Fruit fly (Drosophila melanogaster) whole organism, embryonic: ENCODE measurements around the gene w-cup.

Source experiments
- Adf1 ChIP-seq: fragments of 200-800 bp; sonication (Bioruptor generic); IDR thresholded peaks from 2 replicates; pipeline ENCODE4 v1.3.6; 2022; ENCODE audit warnings: missing biosample characterization, missing genetic modification characterization
- B-H2 ChIP-seq: fragments of 200-800 bp; sonication (Bioruptor generic); optimal IDR thresholded peaks from 2 replicates; lab custom pipeline; 2018; ENCODE audit warnings: missing biosample characterization, mild to moderate bottlenecking, missing genetic modification characterization
- CG10209 ChIP-seq: fragments of 200-800 bp; sonication (Bioruptor generic); optimal IDR thresholded peaks from 3 replicates; lab custom pipeline; 2017; ENCODE audit warnings: missing biosample characterization, mild to moderate bottlenecking, missing genetic modification characterization, missing genetic modification reagents
- CG10267 ChIP-seq: fragments of 200-800 bp; sonication (Bioruptor generic); optimal IDR thresholded peaks from 2 replicates; lab custom pipeline; 2018; ENCODE audit warnings: missing biosample characterization, mild to moderate bottlenecking, missing genetic modification characterization, moderate library complexity
- CG10462 ChIP-seq: fragments of 200-800 bp; sonication (Bioruptor generic); optimal IDR thresholded peaks from 2 replicates; lab custom pipeline; 2016; ENCODE audit warnings: missing biosample characterization, missing genetic modification characterization
- CG11247 ChIP-seq: fragments of 200-800 bp; sonication (Bioruptor generic); IDR thresholded peaks from 2 replicates; pipeline ENCODE4 v1.3.6; 2022; ENCODE audit warnings: missing biosample characterization, missing genetic modification characterization
- CG14441 ChIP-seq: fragments of 200-800 bp; sonication (Bioruptor generic); IDR thresholded peaks from 2 replicates; pipeline ENCODE4 v1.3.6; 2022; ENCODE audit warnings: missing biosample characterization, missing genetic modification characterization
- CG15479 ChIP-seq: fragments of 200-800 bp; sonication (Bioruptor generic); optimal IDR thresholded peaks from 3 replicates; lab custom pipeline; 2019; ENCODE audit warnings: missing biosample characterization, mild to moderate bottlenecking, missing genetic modification characterization, moderate library complexity
- CG17568 ChIP-seq: fragments of 200-800 bp; sonication (Bioruptor generic); optimal IDR thresholded peaks from 2 replicates; lab custom pipeline; 2018; ENCODE audit warnings: missing biosample characterization, mild to moderate bottlenecking, missing genetic modification characterization, moderate library complexity
- CG2875 ChIP-seq: fragments of 200-800 bp; sonication (Bioruptor generic); optimal IDR thresholded peaks from 2 replicates; lab custom pipeline; 2017; ENCODE audit warnings: missing biosample characterization, mild to moderate bottlenecking, missing genetic modification characterization, missing genetic modification reagents
- CG3995 ChIP-seq: fragments of 200-800 bp; sonication (Bioruptor generic); optimal IDR thresholded peaks from 3 replicates; lab custom pipeline; 2016; ENCODE audit warnings: missing biosample characterization, missing genetic modification characterization
- CG4282 ChIP-seq: fragments of 200-800 bp; sonication (Bioruptor generic); optimal IDR thresholded peaks from 2 replicates; lab custom pipeline; 2016; ENCODE audit warnings: missing biosample characterization, missing genetic modification characterization
- CG4820 ChIP-seq: fragments of 200-800 bp; sonication (Bioruptor generic); optimal IDR thresholded peaks from 3 replicates; lab custom pipeline; 2016; ENCODE audit warnings: missing biosample characterization, missing genetic modification characterization
- CG5245 ChIP-seq: fragments of 200-800 bp; sonication (Bioruptor generic); optimal IDR thresholded peaks from 3 replicates; lab custom pipeline; 2016; ENCODE audit warnings: missing biosample characterization, missing genetic modification characterization
- CG6689 ChIP-seq: fragments of 200-800 bp; sonication (Bioruptor generic); IDR thresholded peaks from 2 replicates; pipeline ENCODE4 v1.3.6; 2022; ENCODE audit warnings: missing biosample characterization, missing genetic modification characterization
- CG6854 ChIP-seq: fragments of 200-800 bp; sonication (Bioruptor generic); optimal IDR thresholded peaks from 3 replicates; lab custom pipeline; 2017; ENCODE audit warnings: missing biosample characterization, mild to moderate bottlenecking, missing genetic modification characterization
- CG7357 ChIP-seq: fragments of 200-800 bp; sonication (Bioruptor generic); IDR thresholded peaks from 3 replicates; pipeline ENCODE4 v1.3.6; 2022; ENCODE audit warnings: missing biosample characterization, missing genetic modification characterization
- CG7745 ChIP-seq: fragments of 200-800 bp; sonication (Bioruptor generic); optimal IDR thresholded peaks from 2 replicates; lab custom pipeline; 2018; ENCODE audit warnings: missing biosample characterization, mild to moderate bottlenecking, missing genetic modification characterization, moderate library complexity
- CG7987 ChIP-seq: fragments of 200-800 bp; sonication (Bioruptor generic); optimal IDR thresholded peaks from 2 replicates; lab custom pipeline; 2018; ENCODE audit warnings: missing biosample characterization, mild to moderate bottlenecking, missing genetic modification characterization, moderate library complexity
- CG8290 ChIP-seq, 3 experiments: fragments of 200-800 bp; sonication (Bioruptor generic); optimal IDR thresholded peaks; 2 replicates each; lab custom pipeline; 2016 to 2019; ENCODE audit warnings: missing biosample characterization in 3 of 3, missing genetic modification characterization in 3 of 3, mild to moderate bottlenecking in 2 of 3, moderate library complexity in 1 of 3
- CG8388 ChIP-seq: fragments of 200-800 bp; sonication (Bioruptor generic); optimal IDR thresholded peaks from 2 replicates; lab custom pipeline; 2019; ENCODE audit warnings: missing biosample characterization, mild to moderate bottlenecking, missing genetic modification characterization, moderate library complexity
- CG8765 ChIP-seq: fragments of 200-800 bp; sonication (Bioruptor generic); IDR thresholded peaks from 2 replicates; pipeline ENCODE4 v1.3.6; 2022; ENCODE audit warnings: missing biosample characterization, missing genetic modification characterization
- CG9609 ChIP-seq: fragments of 200-800 bp; sonication (Bioruptor generic); optimal IDR thresholded peaks from 3 replicates; lab custom pipeline; 2016; ENCODE audit warnings: missing biosample characterization, missing genetic modification characterization
- Doc2 ChIP-seq: fragments of 200-800 bp; sonication (Bioruptor generic); IDR thresholded peaks from 2 replicates; pipeline ENCODE4 v1.3.6; 2022; ENCODE audit warnings: missing biosample characterization, missing genetic modification characterization
- H15 ChIP-seq: fragments of 200-800 bp; sonication (Bioruptor generic); IDR thresholded peaks from 3 replicates; pipeline ENCODE4 v1.3.6; 2022; ENCODE audit warnings: missing biosample characterization, missing genetic modification characterization
- HLHmδ ChIP-seq: fragments of 200-800 bp; sonication (Bioruptor generic); optimal IDR thresholded peaks from 2 replicates; lab custom pipeline; 2018; ENCODE audit warnings: missing biosample characterization, mild to moderate bottlenecking, missing genetic modification characterization, moderate library complexity
- HmgD ChIP-seq: fragments of 200-800 bp; sonication (Bioruptor generic); optimal IDR thresholded peaks from 3 replicates; lab custom pipeline; 2016; ENCODE audit warnings: missing biosample characterization, missing genetic modification characterization
- Hmr ChIP-seq: fragments of 200-800 bp; sonication (Bioruptor generic); optimal IDR thresholded peaks from 3 replicates; lab custom pipeline; 2017; ENCODE audit warnings: mild to moderate bottlenecking, missing biosample characterization, missing genetic modification reagents, missing genetic modification characterization
- Med ChIP-seq: fragments of 200-800 bp; sonication (Bioruptor generic); peaks from one replicate; lab custom pipeline; 2016; ENCODE audit warnings: missing biosample characterization, missing genetic modification characterization, mild to moderate bottlenecking, inconsistent platforms, moderate library complexity
- Myb ChIP-seq: fragments of 200-800 bp; sonication (Bioruptor generic); optimal IDR thresholded peaks from 2 replicates; lab custom pipeline; 2016; ENCODE audit warnings: missing biosample characterization, missing genetic modification characterization
- Side ChIP-seq: fragments of 200-800 bp; sonication (Bioruptor generic); optimal IDR thresholded peaks from 2 replicates; lab custom pipeline; 2016; ENCODE audit warnings: missing biosample characterization, missing genetic modification characterization
- Sox102F ChIP-seq: fragments of 200-800 bp; sonication (Bioruptor generic); optimal IDR thresholded peaks from 2 replicates; lab custom pipeline; 2018; ENCODE audit warnings: missing biosample characterization, mild to moderate bottlenecking, missing genetic modification characterization, moderate library complexity
- Stat92E ChIP-seq, 3 experiments: fragments of >200 bp in 2 of 3; fragments of 200-800 bp in 1 of 3; sonication (Bioruptor generic) in 1 of 3; optimal IDR thresholded peaks; 2 replicates each; lab custom pipeline; 2017 to 2019; ENCODE audit warnings: missing biosample characterization in 3 of 3, missing genetic modification characterization in 3 of 3, mild to moderate bottlenecking in 1 of 3, moderate library complexity in 1 of 3
- Tbp ChIP-seq: fragments of >200 bp; optimal IDR thresholded peaks from 2 replicates; lab custom pipeline; 2018; ENCODE audit warnings: missing biosample characterization, missing genetic modification characterization
- abd-A ChIP-seq: fragments of 200-800 bp; sonication (Bioruptor generic); optimal IDR thresholded peaks from 3 replicates; lab custom pipeline; 2019; ENCODE audit warnings: missing biosample characterization, mild to moderate bottlenecking, missing genetic modification characterization, moderate library complexity
- ac ChIP-seq: fragments of 200-800 bp; sonication (Bioruptor generic); optimal IDR thresholded peaks from 3 replicates; lab custom pipeline; 2017; ENCODE audit warnings: missing biosample characterization, mild to moderate bottlenecking, missing genetic modification characterization
- bsh ChIP-seq, 2 experiments: fragments of 200-800 bp; sonication (Bioruptor generic); optimal IDR thresholded peaks; 2 replicates each; lab custom pipeline; 2017 to 2018; ENCODE audit warnings: mild to moderate bottlenecking in 2 of 2, missing biosample characterization in 2 of 2, missing genetic modification characterization in 2 of 2, moderate library complexity in 1 of 2
- dm ChIP-seq: fragments of 200-800 bp; sonication (Bioruptor generic); optimal IDR thresholded peaks from 3 replicates; lab custom pipeline; 2016; ENCODE audit warnings: missing biosample characterization, missing genetic modification characterization
- esg ChIP-seq: fragments of 200-800 bp; sonication (Bioruptor generic); conservative IDR thresholded peaks from 2 replicates; pipeline ENCODE4 v1.3.6; 2022; ENCODE audit warnings: missing biosample characterization, missing genetic modification characterization
- fd96Cb ChIP-seq: fragments of 200-800 bp; sonication (Bioruptor generic); optimal IDR thresholded peaks from 2 replicates; lab custom pipeline; 2018; ENCODE audit warnings: missing biosample characterization, mild to moderate bottlenecking, missing genetic modification characterization, moderate library complexity
- jigr1 ChIP-seq: fragments of 200-800 bp; sonication (Bioruptor generic); IDR thresholded peaks from 3 replicates; pipeline ENCODE4 v1.3.6; 2022; ENCODE audit warnings: missing biosample characterization, missing genetic modification characterization
- ken ChIP-seq: fragments of 200-800 bp; sonication (Bioruptor generic); IDR thresholded peaks from 3 replicates; pipeline ENCODE4 v1.3.6; 2022; ENCODE audit warnings: missing biosample characterization, missing genetic modification characterization
- klu ChIP-seq: fragments of 200-800 bp; sonication (Bioruptor generic); IDR thresholded peaks from 2 replicates; pipeline ENCODE4 v1.3.6; 2022; ENCODE audit warnings: missing biosample characterization, missing genetic modification characterization
- phol ChIP-seq: fragments of 200-800 bp; sonication (Bioruptor generic); optimal IDR thresholded peaks from 3 replicates; lab custom pipeline; 2018; ENCODE audit warnings: missing biosample characterization, mild to moderate bottlenecking, missing genetic modification characterization, moderate library complexity
- stc ChIP-seq: fragments of 200-800 bp; sonication (Bioruptor generic); IDR thresholded peaks from 2 replicates; pipeline ENCODE4 v1.3.6; 2022; ENCODE audit warnings: missing biosample characterization, missing genetic modification characterization
- tgo ChIP-seq: fragments of 200-800 bp; sonication (Bioruptor generic); IDR thresholded peaks from 3 replicates; pipeline ENCODE4 v1.3.6; 2022; ENCODE audit warnings: missing biosample characterization, missing genetic modification characterization
- tna ChIP-seq: fragments of 200-800 bp; sonication (Bioruptor generic); IDR thresholded peaks from 2 replicates; pipeline ENCODE4 v1.3.6; 2022; ENCODE audit warnings: missing biosample characterization, missing genetic modification characterization; ENCODE audit not compliant: partially characterized antibody
- toy ChIP-seq: fragments of 200-800 bp; sonication (Bioruptor generic); IDR thresholded peaks from 2 replicates; pipeline ENCODE4 v1.3.6; 2022; ENCODE audit warnings: missing biosample characterization, missing genetic modification characterization
- trem ChIP-seq: fragments of 200-800 bp; optimal IDR thresholded peaks from 3 replicates; lab custom pipeline; 2019; ENCODE audit warnings: missing biosample characterization, mild to moderate bottlenecking, missing genetic modification characterization, moderate library complexity

Gene w-cup

DNA sequence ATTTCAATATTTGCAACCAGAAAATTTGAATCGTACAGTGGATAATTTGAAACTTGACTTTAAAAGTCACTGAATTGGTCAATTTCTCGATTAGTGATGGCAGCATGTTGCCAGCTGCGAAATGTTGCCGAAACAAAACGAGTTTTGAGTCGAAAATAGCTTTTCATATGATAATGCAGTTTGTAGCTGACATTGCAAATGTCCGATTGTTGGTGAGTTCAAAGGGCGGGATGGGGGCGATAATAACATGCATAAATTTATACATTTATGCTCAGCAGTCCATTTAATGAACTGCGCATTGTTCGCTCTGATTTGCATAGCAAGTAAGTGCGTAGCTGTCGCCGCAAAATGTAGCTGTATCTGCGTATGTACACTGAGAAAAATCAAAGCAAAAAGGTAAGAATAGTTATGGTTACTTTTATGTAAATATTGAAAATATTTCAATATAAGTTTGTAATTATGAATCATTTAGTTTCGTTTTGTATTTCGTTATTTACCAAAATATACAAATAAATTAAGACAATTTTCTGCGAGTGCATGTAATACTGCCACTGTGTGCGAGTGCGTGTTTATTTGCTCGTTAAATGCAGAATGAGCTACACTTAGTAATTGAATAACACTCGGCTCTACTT, 50.5 kb downstream of the w-cup start, which contains the start of gene Lip4 (continued):
- TF ChIP-seq CG7745 (tag; lab: Kevin White, UChicago) (no peak), CG8765 (GFP tag; lab: Robert Waterston, UW) (no peak), Tbp (GFP tag; lab: Kevin White, UChicago) (no peak), dm (GFP tag; lab: Kevin White, UChicago) (no peak), CG6854 (GFP tag; lab: Kevin White, UChicago) (peak; percentile 8), jigr1 (GFP tag; lab: Robert Waterston, UW) (no peak), H15 (GFP tag; lab: Robert Waterston, UW) (peak; percentile 81), CG2875 (GFP tag; lab: Kevin White, UChicago) (peak; percentile 38), B-H2 (no peak), CG6689 (GFP tag; lab: Robert Waterston, UW) (peak; percentile 78), ken (GFP tag; lab: Robert Waterston, UW) (peak; percentile 33; the same call in 1 of the 3 replicates), Myb (GFP tag; lab: Kevin White, UChicago) (no peak), CG11247 (GFP tag; lab: Robert Waterston, UW) (no peak; the same call in 1 of the 2 replicates), CG10267 (tag; lab: Kevin White, UChicago) (peak; percentile 61), tgo (GFP tag; lab: Robert Waterston, UW) (peak; percentile 85), Sox102F (GFP tag; lab: Kevin White, UChicago) (peak; percentile 86), klu (GFP tag; lab: Robert Waterston, UW) (peak; percentile 43; the same call in 1 of the 2 replicates), phol (peak; percentile 82), CG8290 (GFP tag; optimal IDR thresholded peaks at IDR 0.05; lab: Kevin White, UChicago) (peak; percentile 18), CG8290 (tag; optimal IDR thresholded peaks at IDR 0.05; lab: Kevin White, UChicago) (peak in 1 of 2 experiments; percentile 60), CG10209 (GFP tag; lab: Kevin White, UChicago) (peak; percentile 75), fd96Cb (tag; lab: Kevin White, UChicago) (peak; percentile 59), HmgD (GFP tag; lab: Kevin White, UChicago) (no peak), CG4282 (GFP tag; lab: Kevin White, UChicago) (no peak), CG5245 (GFP tag; lab: Kevin White, UChicago) (peak; percentile 63), toy (GFP tag; lab: Robert Waterston, UW) (peak; percentile 52; the same call in 1 of the 2 replicates), Side (no peak), CG9609 (GFP tag; lab: Kevin White, UChicago) (no peak), Doc2 (no peak), stc (peak; percentile 82), CG10462 (peak; percentile 66), trem (tag; lab: Kevin White, UChicago) (peak; percentile 44), CG8388 (GFP tag; lab: Kevin White, UChicago) (peak; percentile 67), CG7357 (GFP tag; lab: Robert Waterston, UW) (0 out of 3 replicates have a peak, but pooled peaks have one; percentile 30), tna (GFP tag; lab: Robert Waterston, UW) (no peak), CG4820 (GFP tag; lab: Kevin White, UChicago) (peak; percentile 62), CG3995 (peak; percentile 7), Adf1 (no peak), CG7987 (GFP tag; lab: Kevin White, UChicago) (peak; percentile 47), esg (GFP tag; lab: Robert Waterston, UW) (peak; percentile 77), Stat92E (GFP tag; optimal IDR thresholded peaks at IDR 0.05; lab: Kevin White, UChicago) (no peak), bsh (GFP tag; optimal IDR thresholded peaks at IDR 0.05; lab: Kevin White, UChicago) (peak in 1 of 2 experiments; percentile 67), CG14441 (GFP tag; lab: Robert Waterston, UW) (peak; percentile 82), CG17568 (peak; percentile 62), HLHmδ (no peak), ac (peak; percentile 3), Hmr (GFP tag; lab: Kevin White, UChicago) (peak; percentile 82), Med (peak; percentile 90), CG15479 (GFP tag; lab: Kevin White, UChicago) (peak; percentile 50), abd-A (tag; lab: Kevin White, UChicago) (no peak)
